Worm (Caenorhabditis elegans) whole organism, L1 larva: ENCODE results near the gene eat-20.

Experiments
- aha-1 ChIP-seq: fragments of 150-350 bp; optimal IDR thresholded peaks from 2 replicates; lab custom pipeline; 2014; ENCODE audit warnings: missing biosample characterization, missing genetic modification characterization
- lin-39 ChIP-seq: fragments of 150-350 bp; optimal IDR thresholded peaks from 2 replicates; lab custom pipeline; 2014; ENCODE audit warnings: missing biosample characterization, missing genetic modification reagents, missing genetic modification characterization
- lsy-2 ChIP-seq, 2 experiments: fragments of 150-350 bp; optimal IDR thresholded peaks; 2 replicates each; lab custom pipeline; 2014; ENCODE audit warnings: missing biosample characterization in 2 of 2, missing genetic modification characterization in 2 of 2
- nhr-84 ChIP-seq: sonication (generic microtip); optimal IDR thresholded peaks from 2 replicates; lab custom pipeline; 2017; ENCODE audit warnings: missing biosample characterization, missing genetic modification characterization
- pag-3 ChIP-seq: sonication (generic microtip); optimal IDR thresholded peaks from 2 replicates; lab custom pipeline; 2017; ENCODE audit warnings: missing genetic modification characterization, mild to moderate bottlenecking, missing compliant biosample characterization, antibody characterized with exemption, borderline replicate concordance; ENCODE audit not compliant: insufficient read depth
- unc-62 ChIP-seq: fragments of 150-350 bp; optimal IDR thresholded peaks from 2 replicates; lab custom pipeline; 2014; ENCODE audit warnings: missing biosample characterization, missing genetic modification reagents, missing genetic modification characterization
- unc-98 ChIP-seq: fragments of 200-800 bp; sonication (Bioruptor generic); IDR thresholded peaks from 2 replicates; pipeline ENCODE4 v1.3.6; 2022; ENCODE audit warnings: missing genetic modification characterization, missing compliant biosample characterization

DNA sequence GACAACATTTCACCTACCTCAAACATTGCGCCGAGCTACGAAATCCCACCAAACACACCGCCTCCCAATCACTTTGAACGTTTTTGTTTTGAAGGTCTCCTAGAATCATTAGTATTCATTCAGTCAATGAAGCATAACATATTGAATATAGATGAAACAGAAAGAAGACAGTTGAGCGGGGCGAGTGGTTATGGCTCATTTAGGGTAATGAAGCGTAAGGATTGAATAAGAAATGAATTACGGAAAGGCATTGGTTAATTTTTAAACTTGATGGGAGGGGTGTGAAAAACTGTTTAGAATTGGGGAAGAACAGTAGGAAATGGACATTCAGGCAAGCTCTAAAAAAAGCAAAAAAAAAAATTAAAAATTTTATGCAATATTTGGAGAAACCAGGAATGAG, 48.0 kb downstream of the eat-20 start, which contains the start of gene lron-3:
- no peak for TF ChIP-seq aha-1 (tag; lab: Kevin White, UChicago)
- no peak for TF ChIP-seq unc-98 (GFP tag; lab: Robert Waterston, UW)
- TF ChIP-seq nhr-84 = no peak
- TF ChIP-seq pag-3 = no peak
- TF ChIP-seq lsy-2 (tag; optimal IDR thresholded peaks at IDR 0.05; lab: Kevin White, UChicago) = no peak
- no peak for TF ChIP-seq lin-39 (tag; lab: Kevin White, UChicago)
- TF ChIP-seq unc-62 (GFP tag; lab: Kevin White, UChicago) = no peak
